Fruit fly (Drosophila melanogaster) whole organism, adult: ENCODE data around the gene CG9288.
A peak's percentile ranks its signal among the peaks of the same experiment; 100 is the strongest.

Experiments
- cic ChIP-seq: fragments of 200-800 bp; sonication (Bioruptor generic); optimal IDR thresholded peaks from 2 replicates; lab custom pipeline; 2017; ENCODE audit warnings: missing biosample characterization, mild to moderate bottlenecking, missing genetic modification characterization, moderate library complexity
- kay ChIP-seq: fragments of 200-800 bp; sonication (Bioruptor generic); peaks from one replicate; lab custom pipeline; 2016; ENCODE audit warnings: missing biosample characterization, missing genetic modification characterization, borderline replicate concordance

dm6 chr3R:13761563-13761962, 17.9 kb upstream of the CG9288 start:
- TF ChIP-seq cic (no peak), kay (GFP tag; lab: Kevin White, UChicago) (peak; percentile 73)
